Worm (Caenorhabditis elegans) whole organism, L3 larva: ENCODE measurements around the gene nhr-205.

Experiments used
- R02D3.7 ChIP-seq: fragments of 150-350 bp; optimal IDR thresholded peaks from 2 replicates; lab custom pipeline; 2014; ENCODE audit warnings: missing biosample characterization, missing genetic modification characterization
- aly-2 ChIP-seq: fragments of 150-350 bp; optimal IDR thresholded peaks from 2 replicates; lab custom pipeline; 2014; ENCODE audit warnings: missing biosample characterization, missing genetic modification characterization
- daf-12 ChIP-seq: fragments of 150-350 bp; optimal IDR thresholded peaks from 2 replicates; lab custom pipeline; 2014; ENCODE audit warnings: missing biosample characterization, missing genetic modification reagents, missing genetic modification characterization
- egl-5 ChIP-seq: fragments of 150-350 bp; optimal IDR thresholded peaks from 2 replicates; lab custom pipeline; 2017; ENCODE audit warnings: missing biosample characterization, missing genetic modification reagents, missing genetic modification characterization, inconsistent platforms
- elt-1 ChIP-seq: fragments of 150-350 bp; optimal IDR thresholded peaks from 2 replicates; lab custom pipeline; 2014; ENCODE audit warnings: missing biosample characterization, missing genetic modification characterization
- lsy-12 ChIP-seq: sonication (generic microtip); optimal IDR thresholded peaks from 2 replicates; lab custom pipeline; 2016; ENCODE audit warnings: mild to moderate bottlenecking, missing genetic modification characterization, missing compliant biosample characterization
- mml-1 ChIP-seq: fragments of 150-350 bp; sonication (generic microtip); optimal IDR thresholded peaks from 3 replicates; lab custom pipeline; 2014; ENCODE audit warnings: missing biosample characterization, missing genetic modification characterization
- nhr-12 ChIP-seq: fragments of 150-350 bp; optimal IDR thresholded peaks from 2 replicates; lab custom pipeline; 2014; ENCODE audit warnings: missing biosample characterization, missing genetic modification characterization
- nhr-23 ChIP-seq: fragments of 150-350 bp; optimal IDR thresholded peaks from 2 replicates; lab custom pipeline; 2014; ENCODE audit warnings: missing biosample characterization, missing genetic modification reagents, missing genetic modification characterization
- nhr-237 ChIP-seq: fragments of 150-350 bp; optimal IDR thresholded peaks from 2 replicates; lab custom pipeline; 2014; ENCODE audit warnings: missing biosample characterization, missing genetic modification characterization
- nhr-43 ChIP-seq: sonication (generic microtip); optimal IDR thresholded peaks from 2 replicates; lab custom pipeline; 2016; ENCODE audit warnings: mild to moderate bottlenecking, missing genetic modification characterization, missing compliant biosample characterization; ENCODE audit not compliant: poor library complexity, severe bottlenecking
- nhr-76 ChIP-seq: fragments of 150-350 bp; sonication (generic microtip); optimal IDR thresholded peaks from 5 replicates; lab custom pipeline; 2014; ENCODE audit warnings: missing biosample characterization, missing genetic modification characterization
- skn-1 ChIP-seq: fragments of 150-350 bp; optimal IDR thresholded peaks from 2 replicates; lab custom pipeline; 2014; ENCODE audit warnings: missing biosample characterization, missing genetic modification characterization
- snpc-4 ChIP-seq: fragments of 150-350 bp; optimal IDR thresholded peaks from 2 replicates; lab custom pipeline; 2014; ENCODE audit warnings: missing biosample characterization, missing genetic modification characterization
- unc-39 ChIP-seq: sonication (generic microtip); optimal IDR thresholded peaks from 4 replicates; lab custom pipeline; 2017; ENCODE audit warnings: missing biosample characterization, missing genetic modification characterization
- ztf-4 ChIP-seq: fragments of 150-350 bp; optimal IDR thresholded peaks from 2 replicates; lab custom pipeline; 2014; ENCODE audit warnings: missing biosample characterization, missing genetic modification characterization

Gene nhr-205

ce11 chrV:10030992-10031383 is 50.6 kb downstream of the nhr-205 start, which contains the start of gene acl-2:
acl-2 (minus strand) TSS chrV:10031092.
- TF ChIP-seq aly-2 (tag; lab: Kevin White, UChicago) (no peak), nhr-12 (tag; lab: Kevin White, UChicago) (no peak), snpc-4 (no peak), unc-39 (tag; lab: Kevin White, UChicago) (no peak), nhr-76 (tag; lab: Kevin White, UChicago) (no peak), nhr-23 (tag; lab: Kevin White, UChicago) (no peak), ztf-4 (tag; lab: Kevin White, UChicago) (no peak), skn-1 (tag; lab: Kevin White, UChicago) (no peak), nhr-43 (tag; lab: Kevin White, UChicago) (no peak), egl-5 (no peak), elt-1 (tag; lab: Kevin White, UChicago) (no peak), daf-12 (no peak), R02D3.7 (tag; lab: Kevin White, UChicago) (no peak), nhr-237 (tag; lab: Kevin White, UChicago) (no peak), mml-1 (tag; lab: Kevin White, UChicago) (no peak), lsy-12 (no peak)
